Fruit fly (Drosophila melanogaster) S2 (cell line): ENCODE results near the gene pit.

Experiments
- CG8478 ChIP-seq: fragments of >200 bp; optimal IDR thresholded peaks from 2 replicates; lab custom pipeline; 2018
- CTCF ChIP-seq, 2 experiments: fragments of >200 bp; optimal IDR thresholded peaks; 2 replicates each; lab custom pipeline; 2018

DNA sequence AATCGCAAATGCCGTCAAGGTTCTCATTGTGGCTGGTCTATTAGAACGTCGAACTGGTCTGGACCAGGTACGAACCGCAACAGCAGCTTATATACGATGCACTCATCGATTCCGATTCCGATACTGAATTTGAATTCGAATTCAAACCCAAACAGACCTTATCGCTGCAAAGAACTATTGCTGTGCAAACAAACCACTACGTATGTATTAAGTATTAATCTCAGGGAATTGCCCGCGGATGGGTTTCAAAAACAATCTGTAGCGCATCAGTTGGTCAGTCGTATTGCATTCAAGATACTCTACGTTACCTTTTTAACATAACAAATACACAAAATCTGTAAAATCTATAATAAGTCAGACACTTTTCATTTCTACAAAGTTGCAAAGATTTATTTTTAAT lies 52.2 kb downstream of the pit start, which contains the start of gene BomT3:
- TF ChIP-seq CG8478 (lab: Kevin White, UChicago) (no peak), CTCF (optimal IDR thresholded peaks at IDR 0.05; lab: Kevin White, UChicago) (no peak)
